Fruit fly (Drosophila melanogaster) whole organism: ENCODE data around the gene CG3339.

Experiments
- CG8478 ChIP-seq: fragments of >200 bp; optimal IDR thresholded peaks from 2 replicates; lab custom pipeline; 2018; ENCODE audit warnings: inconsistent platforms
- Dll ChIP-seq: fragments of >200 bp; optimal IDR thresholded peaks from 2 replicates; lab custom pipeline; 2017
- pan ChIP-seq: fragments of >200 bp; optimal IDR thresholded peaks from 2 replicates; lab custom pipeline; 2017
- usp ChIP-seq: fragments of >200 bp; optimal IDR thresholded peaks from 2 replicates; lab custom pipeline; 2017; ENCODE audit warnings: missing biosample characterization, missing genetic modification characterization, mixed read lengths

dm6 chr3R:27247892-27248291, 74.2 kb downstream of the CG3339 start, which contains the start of gene CG5984:
- TF ChIP-seq pan (lab: Kevin White, UChicago), result no peak
- no peak for TF ChIP-seq CG8478 (lab: Kevin White, UChicago)
- no peak for TF ChIP-seq usp (GFP tag; lab: Kevin White, UChicago)
- TF ChIP-seq Dll (lab: Kevin White, UChicago), result no peak
